Worm (Caenorhabditis elegans) whole organism, young adult: ENCODE data around the gene F54B8.4.
"Not testable (repeated sequence)": the region's sequence is repeated elsewhere in the genome, so short reads cannot be mapped to it uniquely, and the experiment has no call there.

Experiments used
- C06A6.2 ChIP-seq: fragments of 200-800 bp; sonication (Bioruptor generic); conservative IDR thresholded peaks from 2 replicates; pipeline ENCODE4 v1.3.6; 2022; ENCODE audit warnings: missing genetic modification characterization, missing compliant biosample characterization
- C17E4.6 ChIP-seq: fragments of 200-800 bp; sonication (Bioruptor generic); IDR thresholded peaks from 2 replicates; pipeline ENCODE4 v1.3.6; 2022; ENCODE audit warnings: missing genetic modification reagents, missing genetic modification characterization, missing compliant biosample characterization
- F49E8.2 ChIP-seq: sonication (generic microtip); optimal IDR thresholded peaks from 3 replicates; lab custom pipeline; 2017; ENCODE audit warnings: missing genetic modification characterization, mild to moderate bottlenecking, missing compliant biosample characterization, antibody characterized with exemption, moderate library complexity; ENCODE audit not compliant: insufficient read depth
- K11D2.4 ChIP-seq: fragments of 200-800 bp; sonication (Bioruptor generic); IDR thresholded peaks from 2 replicates; pipeline ENCODE4 v1.3.6; 2022; ENCODE audit warnings: missing genetic modification reagents, missing genetic modification characterization, missing compliant biosample characterization
- K12H6.12 ChIP-seq: fragments of 200-800 bp; sonication (Bioruptor generic); optimal IDR thresholded peaks from 2 replicates; lab custom pipeline; 2018; ENCODE audit warnings: mild to moderate bottlenecking, missing genetic modification characterization, missing compliant biosample characterization
- aptf-3 ChIP-seq: fragments of 200-800 bp; sonication (Bioruptor generic); IDR thresholded peaks from 2 replicates; pipeline ENCODE4 v1.3.6; 2022; ENCODE audit warnings: missing genetic modification characterization, missing compliant biosample characterization
- ceh-100 ChIP-seq: fragments of 200-800 bp; sonication (Bioruptor generic); IDR thresholded peaks from 2 replicates; pipeline ENCODE4 v1.3.6; 2022; ENCODE audit warnings: missing genetic modification reagents, missing genetic modification characterization, missing compliant biosample characterization
- mxl-1 ChIP-seq: sonication (generic microtip); optimal IDR thresholded peaks from 2 replicates; lab custom pipeline; 2016; ENCODE audit warnings: missing genetic modification characterization, missing compliant biosample characterization
- nfya-1 ChIP-seq: sonication (generic microtip); optimal IDR thresholded peaks from 2 replicates; lab custom pipeline; 2017; ENCODE audit warnings: antibody characterized with exemption, missing compliant biosample characterization, missing genetic modification characterization, borderline replicate concordance; ENCODE audit not compliant: insufficient read depth
- snpc-4 ChIP-seq, 5 experiments: fragments of 150-350 bp in 1 of 5; sonication (generic microtip) in 4 of 5; optimal IDR thresholded peaks; 2 replicates each; lab custom pipeline; 2014 to 2018; ENCODE audit warnings: missing genetic modification characterization in 5 of 5, missing biosample characterization in 3 of 5, antibody characterized with exemption in 2 of 5, mild to moderate bottlenecking in 2 of 5, missing compliant biosample characterization in 2 of 5, missing genotype in 2 of 5, moderate library complexity in 2 of 5, missing genetic modification reagents in 1 of 5
- tbp1 ChIP-seq: fragments of 200-800 bp; sonication (Bioruptor generic); optimal IDR thresholded peaks from 2 replicates; lab custom pipeline; 2018; ENCODE audit warnings: mild to moderate bottlenecking, missing genetic modification characterization, missing compliant biosample characterization

DNA sequence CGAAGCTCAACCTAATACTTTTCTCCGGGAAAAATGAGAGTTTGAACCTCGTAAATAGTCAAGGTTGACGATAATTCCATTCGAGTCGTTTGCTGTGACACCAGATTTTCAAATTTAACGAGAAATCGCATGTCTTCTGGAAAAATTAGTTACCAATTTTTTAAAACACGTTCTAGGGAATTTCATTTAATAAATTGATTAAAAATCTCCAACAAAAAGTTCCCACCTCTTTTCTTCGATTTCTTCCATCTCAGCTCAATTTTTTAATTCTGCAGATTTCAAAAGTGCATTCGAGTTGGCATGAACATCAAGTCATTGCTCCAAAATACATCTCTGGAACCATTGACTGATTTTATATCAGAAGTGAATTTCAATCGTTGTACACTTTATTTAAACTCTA is 4.2 kb upstream of the F54B8.4 start, which contains the start of gene nhr-282:
- not testable (repeated sequence) for TF ChIP-seq nfya-1 (tag; lab: Kevin White, UChicago); ceh-100 (GFP tag; lab: Robert Waterston, UW); snpc-4 (GFP tag; optimal IDR thresholded peaks at IDR 0.05; lab: Kevin White, UChicago); snpc-4 (tag; optimal IDR thresholded peaks at IDR 0.05; lab: Kevin White, UChicago); C17E4.6; C06A6.2 (GFP tag; lab: Robert Waterston, UW); K12H6.12; F49E8.2 (tag; lab: Kevin White, UChicago); tbp1 (GFP tag; lab: Kevin White, UChicago); aptf-3; K11D2.4 (GFP tag; lab: Robert Waterston, UW); mxl-1 (tag; lab: Kevin White, UChicago)
